Worm (Caenorhabditis elegans) whole organism, L1 larva: ENCODE measurements around the gene srbc-68.

ENCODE experiments used
- C16A3.4 ChIP-seq: fragments of 150-350 bp; optimal IDR thresholded peaks from 2 replicates; lab custom pipeline; 2014; ENCODE audit warnings: missing biosample characterization, missing genetic modification characterization
- C34B4.2 ChIP-seq: sonication (generic microtip); optimal IDR thresholded peaks from 2 replicates; lab custom pipeline; 2017; ENCODE audit warnings: mild to moderate bottlenecking, missing genetic modification characterization, missing compliant biosample characterization
- Y116A8C.19 ChIP-seq: sonication (generic microtip); optimal IDR thresholded peaks from 2 replicates; lab custom pipeline; 2016; ENCODE audit warnings: missing compliant biosample characterization, missing genetic modification characterization, borderline replicate concordance
- ama-1 ChIP-seq: fragments of 150-350 bp; optimal IDR thresholded peaks from 2 replicates; lab custom pipeline; 2014
- ceh-63 ChIP-seq: fragments of 200-800 bp; sonication (Bioruptor generic); optimal IDR thresholded peaks from 2 replicates; lab custom pipeline; 2018; ENCODE audit warnings: mild to moderate bottlenecking, missing genetic modification characterization, missing compliant biosample characterization
- ceh-82 ChIP-seq, 3 experiments: fragments of 150-350 bp in 1 of 3; sonication (generic microtip) in 2 of 3; optimal IDR thresholded peaks; 2 replicates each; lab custom pipeline; 2014 to 2017; ENCODE audit warnings: missing biosample characterization in 3 of 3, missing genetic modification characterization in 3 of 3
- ceh-88 ChIP-seq: fragments of 200-800 bp; sonication (Bioruptor generic); IDR thresholded peaks from 2 replicates; pipeline ENCODE4 v1.3.6; 2022; ENCODE audit warnings: missing genetic modification characterization, missing compliant biosample characterization
- dpl-1 ChIP-seq, 3 experiments: fragments of 150-350 bp in 2 of 3; sonication (generic microtip) in 1 of 3; optimal IDR thresholded peaks; 2 replicates each; lab custom pipeline; 2014 to 2017; ENCODE audit warnings: missing biosample characterization in 3 of 3, missing genetic modification characterization in 3 of 3, missing genetic modification reagents in 3 of 3
- dsc-1 ChIP-seq: sonication (generic microtip); optimal IDR thresholded peaks from 2 replicates; lab custom pipeline; 2016; ENCODE audit warnings: mild to moderate bottlenecking, missing genetic modification characterization, missing compliant biosample characterization
- efl-1 ChIP-seq, 4 experiments: fragments of 150-350 bp; optimal IDR thresholded peaks in 3 of 4; peaks in 1 of 4; 1 replicate in 1 of 4; 2 replicates in 3 of 4; lab custom pipeline; 2014; ENCODE audit warnings: missing biosample characterization in 2 of 4, missing genetic modification characterization in 2 of 4, missing genetic modification reagents in 2 of 4
- efl-3 ChIP-seq: fragments of 200-800 bp; sonication (Bioruptor generic); optimal IDR thresholded peaks from 2 replicates; lab custom pipeline; 2018; ENCODE audit warnings: mild to moderate bottlenecking, missing genetic modification characterization, missing compliant biosample characterization
- egl-13 ChIP-seq: sonication (generic microtip); optimal IDR thresholded peaks from 2 replicates; lab custom pipeline; 2016; ENCODE audit warnings: missing genotype, missing genetic modification reagents, missing genetic modification characterization, missing compliant biosample characterization
- egl-27 ChIP-seq, 2 experiments: fragments of 150-350 bp in 1 of 2; sonication (generic microtip); optimal IDR thresholded peaks; 3 replicates each; lab custom pipeline; 2017 to 2018; ENCODE audit warnings: missing biosample characterization in 2 of 2, missing genetic modification characterization in 2 of 2, missing genetic modification reagents in 2 of 2
- elt-3 ChIP-seq, 6 experiments: fragments of 150-350 bp in 1 of 6; sonication (generic microtip); optimal IDR thresholded peaks; 2 replicates each; lab custom pipeline; 2017 to 2018; ENCODE audit warnings: missing biosample characterization in 6 of 6, missing genetic modification characterization in 6 of 6, inconsistent platforms in 1 of 6
- grh-1 ChIP-seq: fragments of 200-800 bp; sonication (Bioruptor generic); IDR thresholded peaks from 2 replicates; pipeline ENCODE4 v1.3.6; 2022; ENCODE audit warnings: missing genetic modification reagents, missing genetic modification characterization, missing compliant biosample characterization
- irx-1 ChIP-seq: sonication (generic microtip); optimal IDR thresholded peaks from 2 replicates; lab custom pipeline; 2016; ENCODE audit warnings: missing genetic modification characterization, missing compliant biosample characterization
- lin-13 ChIP-seq: fragments of 150-350 bp; optimal IDR thresholded peaks from 2 replicates; lab custom pipeline; 2014; ENCODE audit warnings: missing biosample characterization, missing genetic modification reagents, missing genetic modification characterization
- lin-14 ChIP-seq: fragments of 200-800 bp; sonication (Bioruptor generic); optimal IDR thresholded peaks from 2 replicates; lab custom pipeline; 2018; ENCODE audit warnings: mild to moderate bottlenecking, missing genetic modification characterization, moderate library complexity, missing compliant biosample characterization
- lin-35 ChIP-seq, 2 experiments: fragments of 150-350 bp; optimal IDR thresholded peaks; 2 replicates each; lab custom pipeline; 2014; ENCODE audit warnings: missing biosample characterization in 2 of 2, missing genetic modification characterization in 2 of 2, missing genetic modification reagents in 2 of 2
- lin-39 ChIP-seq: fragments of 150-350 bp; optimal IDR thresholded peaks from 2 replicates; lab custom pipeline; 2014; ENCODE audit warnings: missing biosample characterization, missing genetic modification reagents, missing genetic modification characterization
- lsy-2 ChIP-seq, 2 experiments: fragments of 150-350 bp; optimal IDR thresholded peaks; 2 replicates each; lab custom pipeline; 2014; ENCODE audit warnings: missing biosample characterization in 2 of 2, missing genetic modification characterization in 2 of 2
- mdl-1 ChIP-seq, 2 experiments: fragments of 150-350 bp; optimal IDR thresholded peaks; 2 replicates each; lab custom pipeline; 2014 to 2017; ENCODE audit warnings: missing biosample characterization in 2 of 2, missing genetic modification characterization in 2 of 2, inconsistent platforms in 1 of 2
- mef-2 ChIP-seq: fragments of 150-350 bp; optimal IDR thresholded peaks from 2 replicates; lab custom pipeline; 2014; ENCODE audit warnings: missing biosample characterization, missing genetic modification characterization
- mep-1 ChIP-seq: fragments of 150-350 bp; optimal IDR thresholded peaks from 2 replicates; lab custom pipeline; 2014; ENCODE audit warnings: missing biosample characterization, missing genetic modification characterization
- nhr-11 ChIP-seq: fragments of 150-350 bp; optimal IDR thresholded peaks from 2 replicates; lab custom pipeline; 2014; ENCODE audit warnings: missing biosample characterization, missing genetic modification characterization
- nhr-19 ChIP-seq: fragments of 200-800 bp; sonication (Bioruptor generic); conservative IDR thresholded peaks from 2 replicates; pipeline ENCODE4 v1.3.6; 2022; ENCODE audit warnings: missing genetic modification characterization, missing compliant biosample characterization
- nhr-20 ChIP-seq: sonication (generic microtip); optimal IDR thresholded peaks from 2 replicates; lab custom pipeline; 2016; ENCODE audit warnings: mild to moderate bottlenecking, missing genetic modification characterization, missing compliant biosample characterization
- nhr-47 ChIP-seq: sonication (generic microtip); optimal IDR thresholded peaks from 2 replicates; lab custom pipeline; 2016; ENCODE audit warnings: mild to moderate bottlenecking, missing genetic modification characterization, moderate library complexity, missing compliant biosample characterization
- nhr-71 ChIP-seq: sonication (generic microtip); optimal IDR thresholded peaks from 2 replicates; lab custom pipeline; 2016; ENCODE audit warnings: mild to moderate bottlenecking, missing genetic modification characterization, moderate library complexity, missing compliant biosample characterization
- nhr-76 ChIP-seq: sonication (generic microtip); optimal IDR thresholded peaks from 2 replicates; lab custom pipeline; 2017; ENCODE audit warnings: missing biosample characterization, missing genetic modification characterization
- nhr-85 ChIP-seq: sonication (generic microtip); peaks from one replicate; lab custom pipeline; 2016; ENCODE audit warnings: missing genetic modification characterization, inconsistent platforms, missing compliant biosample characterization
- pag-3 ChIP-seq: sonication (generic microtip); optimal IDR thresholded peaks from 2 replicates; lab custom pipeline; 2017; ENCODE audit warnings: missing genetic modification characterization, mild to moderate bottlenecking, missing compliant biosample characterization, antibody characterized with exemption, borderline replicate concordance; ENCODE audit not compliant: insufficient read depth
- rnt-1 ChIP-seq: sonication (generic microtip); optimal IDR thresholded peaks from 2 replicates; lab custom pipeline; 2016; ENCODE audit warnings: mild to moderate bottlenecking, missing genetic modification characterization, moderate library complexity, missing compliant biosample characterization
- snpc-4 ChIP-seq: fragments of 150-350 bp; optimal IDR thresholded peaks from 2 replicates; lab custom pipeline; 2014; ENCODE audit warnings: missing biosample characterization, missing genetic modification characterization
- snu-23 ChIP-seq: sonication (generic microtip); optimal IDR thresholded peaks from 2 replicates; lab custom pipeline; 2016; ENCODE audit warnings: missing genetic modification characterization, missing compliant biosample characterization
- sox-4 ChIP-seq: sonication (generic microtip); optimal IDR thresholded peaks from 2 replicates; lab custom pipeline; 2016; ENCODE audit warnings: missing genetic modification characterization, missing compliant biosample characterization
- sup-37 ChIP-seq: fragments of 200-800 bp; sonication (Bioruptor generic); optimal IDR thresholded peaks from 2 replicates; lab custom pipeline; 2018; ENCODE audit warnings: mild to moderate bottlenecking, missing genetic modification characterization, missing compliant biosample characterization
- swsn-7 ChIP-seq: sonication (generic microtip); optimal IDR thresholded peaks from 2 replicates; lab custom pipeline; 2016; ENCODE audit warnings: missing genetic modification characterization, missing compliant biosample characterization
- tbx-2 ChIP-seq: sonication (generic microtip); optimal IDR thresholded peaks from 2 replicates; lab custom pipeline; 2016; ENCODE audit warnings: missing genetic modification characterization, missing compliant biosample characterization
- unc-130 ChIP-seq: fragments of 150-350 bp; optimal IDR thresholded peaks from 2 replicates; lab custom pipeline; 2017; ENCODE audit warnings: missing biosample characterization, missing genetic modification characterization, inconsistent platforms
- unc-62 ChIP-seq: fragments of 150-350 bp; optimal IDR thresholded peaks from 2 replicates; lab custom pipeline; 2014; ENCODE audit warnings: missing biosample characterization, missing genetic modification reagents, missing genetic modification characterization
- unc-98 ChIP-seq: fragments of 200-800 bp; sonication (Bioruptor generic); IDR thresholded peaks from 2 replicates; pipeline ENCODE4 v1.3.6; 2022; ENCODE audit warnings: missing genetic modification characterization, missing compliant biosample characterization
- vab-15 ChIP-seq: sonication (generic microtip); optimal IDR thresholded peaks from 2 replicates; lab custom pipeline; 2017; ENCODE audit warnings: missing genotype, mild to moderate bottlenecking, missing genetic modification characterization, missing compliant biosample characterization
- xbp-1 ChIP-seq: sonication (generic microtip); optimal IDR thresholded peaks from 2 replicates; lab custom pipeline; 2016; ENCODE audit warnings: missing genetic modification characterization, missing compliant biosample characterization
- zag-1 ChIP-seq: fragments of 150-350 bp; optimal IDR thresholded peaks from 2 replicates; lab custom pipeline; 2014; ENCODE audit warnings: missing biosample characterization, missing genetic modification characterization
- zip-4 ChIP-seq: fragments of 200-800 bp; sonication (Bioruptor generic); optimal IDR thresholded peaks from 2 replicates; lab custom pipeline; 2018; ENCODE audit warnings: mild to moderate bottlenecking, missing genetic modification characterization, moderate library complexity, missing compliant biosample characterization
- ztf-11 ChIP-seq, 2 experiments: sonication (generic microtip); optimal IDR thresholded peaks; 2 replicates each; lab custom pipeline; 2016 to 2017; ENCODE audit warnings: missing genetic modification characterization in 2 of 2, missing biosample characterization in 1 of 2, missing compliant biosample characterization in 1 of 2
- ztf-4 ChIP-seq: fragments of 150-350 bp; optimal IDR thresholded peaks from 2 replicates; lab custom pipeline; 2014; ENCODE audit warnings: missing biosample characterization, missing genetic modification characterization

The srbc-68 gene

ce11 chrV:3587633-3588032 is 41.2 kb upstream of the srbc-68 start:
- TF ChIP-seq efl-1 (optimal IDR thresholded peaks at IDR 0.05; lab: Kevin White, UChicago) (peak in 1 of 2 experiments; percentile 34), efl-1 (GFP tag; optimal IDR thresholded peaks at IDR 0.05 in 1 of 2; lab: Kevin White, UChicago) (peak in 1 of 2 experiments; percentile 88), zag-1 (tag; lab: Kevin White, UChicago) (no peak), lin-14 (peak; percentile 21), nhr-71 (tag; lab: Kevin White, UChicago) (peak; percentile 48), egl-27 (tag; optimal IDR thresholded peaks at IDR 0.05; lab: Kevin White, UChicago) (no peak), unc-62 (GFP tag; lab: Kevin White, UChicago) (no peak), dpl-1 (GFP tag; optimal IDR thresholded peaks at IDR 0.05; lab: Kevin White, UChicago) (peak; percentile 10 to 16 (median 15)), tbx-2 (tag; lab: Kevin White, UChicago) (peak; percentile 12), lin-39 (tag; lab: Kevin White, UChicago) (no peak), unc-130 (tag; lab: Kevin White, UChicago) (peak; percentile 20), lin-35 (GFP tag; optimal IDR thresholded peaks at IDR 0.05; lab: Kevin White, UChicago) (peak; percentile 13 to 20), lin-13 (GFP tag; lab: Kevin White, UChicago) (no peak), nhr-20 (peak; percentile 29), nhr-19 (peak; percentile 38), mep-1 (tag; lab: Kevin White, UChicago) (no peak), C16A3.4 (tag; lab: Kevin White, UChicago) (peak; percentile 14), nhr-11 (tag; lab: Kevin White, UChicago) (no peak), irx-1 (tag; lab: Kevin White, UChicago) (no peak), ceh-88 (GFP tag; lab: Robert Waterston, UW) (no peak), ceh-82 (tag; optimal IDR thresholded peaks at IDR 0.05; lab: Kevin White, UChicago) (peak in 2 of 3 experiments; percentile 14 to 21), nhr-76 (tag; lab: Kevin White, UChicago) (no peak), vab-15 (tag; lab: Kevin White, UChicago) (no peak), ztf-11 (tag; optimal IDR thresholded peaks at IDR 0.05; lab: Kevin White, UChicago) (no peak), snu-23 (peak; percentile 21), lsy-2 (tag; optimal IDR thresholded peaks at IDR 0.05; lab: Kevin White, UChicago) (peak; percentile 19 to 38), xbp-1 (peak; percentile 32), dsc-1 (tag; lab: Kevin White, UChicago) (peak; percentile 6), zip-4 (peak; percentile 1), sup-37 (GFP tag; lab: Kevin White, UChicago) (no peak), Y116A8C.19 (tag; lab: Kevin White, UChicago) (no peak), swsn-7 (tag; lab: Kevin White, UChicago) (peak; percentile 47), rnt-1 (tag; lab: Kevin White, UChicago) (peak; percentile 30), nhr-85 (tag; lab: Kevin White, UChicago) (peak; percentile 36)

ce11 chrV:3586014-3586689 is 39.7 kb upstream of the srbc-68 start, which contains the start of the genes rpl-11.1 and T22F3.2:
Gene rpl-11.1, minus strand, starts transcription at chrV:3586064.
Gene T22F3.2, plus strand, starts transcription at chrV:3586639.
- TF ChIP-seq nhr-20, result no peak
- TF ChIP-seq snpc-4 (tag; lab: Kevin White, UChicago), result no peak
- TF ChIP-seq ztf-4 (tag; lab: Kevin White, UChicago), result no peak
- peak in 1 of 3 experiments; percentile 26 for TF ChIP-seq dpl-1 (GFP tag; optimal IDR thresholded peaks at IDR 0.05; lab: Kevin White, UChicago)
- no peak for TF ChIP-seq ceh-63 (GFP tag; lab: Kevin White, UChicago)
- no peak for TF ChIP-seq swsn-7 (tag; lab: Kevin White, UChicago)
- no peak for TF ChIP-seq lin-13 (GFP tag; lab: Kevin White, UChicago)
- TF ChIP-seq ztf-11 (tag; optimal IDR thresholded peaks at IDR 0.05; lab: Kevin White, UChicago), result no peak
- TF ChIP-seq egl-13 (tag; lab: Kevin White, UChicago), result no peak
- TF ChIP-seq ceh-82 (tag; optimal IDR thresholded peaks at IDR 0.05; lab: Kevin White, UChicago), result peak in 1 of 3 experiments; percentile 35
- peak in 1 of 2 experiments; percentile 35 for TF ChIP-seq lin-35 (GFP tag; optimal IDR thresholded peaks at IDR 0.05; lab: Kevin White, UChicago)
- peak; percentile 32 for TF ChIP-seq lin-14
- TF ChIP-seq mef-2 (tag; lab: Kevin White, UChicago), result no peak
- TF ChIP-seq sox-4 (tag; lab: Kevin White, UChicago), result no peak
- TF ChIP-seq unc-98, result no peak
- TF ChIP-seq lin-39 (tag; lab: Kevin White, UChicago), result no peak
- no peak for TF ChIP-seq efl-3 (GFP tag; lab: Kevin White, UChicago)
- no peak for TF ChIP-seq nhr-47 (tag; lab: Kevin White, UChicago)
- TF ChIP-seq zip-4, result no peak
- no peak for TF ChIP-seq dsc-1 (tag; lab: Kevin White, UChicago)
- TF ChIP-seq nhr-19, result no peak
- TF ChIP-seq pag-3 (tag; lab: Kevin White, UChicago), result no peak
- TF ChIP-seq elt-3 (tag; optimal IDR thresholded peaks at IDR 0.05; lab: Kevin White, UChicago), result peak in 1 of 6 experiments; percentile 7
- TF ChIP-seq grh-1 (GFP tag; lab: Robert Waterston, UW), result no peak
- TF ChIP-seq ama-1, result no peak
- TF ChIP-seq tbx-2 (tag; lab: Kevin White, UChicago), result no peak
- TF ChIP-seq C34B4.2, result no peak
- TF ChIP-seq mdl-1 (tag; optimal IDR thresholded peaks at IDR 0.05; lab: Kevin White, UChicago), result peak in 1 of 2 experiments; percentile 26
